Fruit fly (Drosophila melanogaster): ENCODE results near the gene Dcr-1.

DNA sequence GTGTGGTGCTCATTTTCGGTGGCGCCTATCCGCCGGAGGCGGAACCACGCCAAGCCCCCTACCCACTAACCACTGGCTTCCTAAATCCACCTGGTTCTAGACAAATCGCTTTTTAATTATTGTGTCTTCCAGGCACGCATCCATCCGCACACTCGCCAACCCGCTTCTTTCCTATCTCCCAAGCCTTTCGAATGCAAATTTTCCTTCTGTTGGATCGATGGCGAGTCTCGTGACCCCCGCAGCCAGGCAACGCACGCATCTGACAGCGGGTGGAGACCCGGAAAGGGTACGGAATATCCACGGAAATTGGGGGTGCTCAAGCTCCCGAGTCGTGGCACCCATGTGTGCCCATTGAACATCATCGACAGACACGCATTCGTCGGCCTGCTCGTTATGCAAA, 33.7 kb downstream of the Dcr-1 start, which contains the start of gene CG13842:
- TF ChIP-seq Lim3 (GFP tag; IDR thresholded peaks at IDR 0.05) (no peak), wdn (GFP tag; IDR thresholded peaks at IDR 0.05) (no peak), CG13624 (GFP tag; optimal IDR thresholded peaks at IDR 0.05) (no peak), HmgZ (tag; optimal IDR thresholded peaks at IDR 0.05) (no peak), Hmx (GFP tag; optimal IDR thresholded peaks at IDR 0.05) (no peak), CTCF (GFP tag; optimal IDR thresholded peaks at IDR 0.05) (no peak), Dll (GFP tag; IDR thresholded peaks at IDR 0.05; ENCODE audit: partially characterized antibody) (no peak), CG7556 (GFP tag; optimal IDR thresholded peaks at IDR 0.05) (no peak), CG1233 (GFP tag; optimal IDR thresholded peaks at IDR 0.05) (no peak), CG8924 (tag; optimal IDR thresholded peaks at IDR 0.05) (no peak), CG7928 (GFP tag; optimal IDR thresholded peaks at IDR 0.05) (no peak), CG3847 (GFP tag; IDR thresholded peaks at IDR 0.05) (no peak), Blimp-1 (GFP tag; optimal IDR thresholded peaks at IDR 0.05) (no peak), oc (tag; optimal IDR thresholded peaks at IDR 0.05) (no peak)
